Worm (Caenorhabditis elegans) whole organism, L2 larva: Measurements from ENCODE around the gene clec-43.
"Not testable (repeated sequence)": the region's sequence is repeated elsewhere in the genome, so short reads cannot be mapped to it uniquely, and the experiment has no call there.

Experiments
- C34F6.9 ChIP-seq: fragments of 150-350 bp; optimal IDR thresholded peaks from 2 replicates; lab custom pipeline; 2014; ENCODE audit warnings: missing biosample characterization, missing genetic modification characterization
- F13H6.1 ChIP-seq: sonication (generic microtip); optimal IDR thresholded peaks from 2 replicates; lab custom pipeline; 2016; ENCODE audit warnings: missing genetic modification characterization, missing compliant biosample characterization
- R02D3.7 ChIP-seq: fragments of 150-350 bp; optimal IDR thresholded peaks from 2 replicates; lab custom pipeline; 2014; ENCODE audit warnings: missing biosample characterization, missing genetic modification characterization
- Y55F3AM.14 ChIP-seq: fragments of 200-800 bp; sonication (Bioruptor generic); optimal IDR thresholded peaks from 2 replicates; lab custom pipeline; 2018; ENCODE audit warnings: mild to moderate bottlenecking, missing genetic modification characterization, missing compliant biosample characterization
- ZK546.5 ChIP-seq: sonication (generic microtip); optimal IDR thresholded peaks from 2 replicates; lab custom pipeline; 2017; ENCODE audit warnings: missing biosample characterization, missing genetic modification characterization
- alr-1 ChIP-seq: fragments of 150-350 bp; optimal IDR thresholded peaks from 2 replicates; lab custom pipeline; 2014; ENCODE audit warnings: missing biosample characterization, missing genetic modification characterization
- aly-2 ChIP-seq: fragments of 150-350 bp; optimal IDR thresholded peaks from 2 replicates; lab custom pipeline; 2014; ENCODE audit warnings: missing biosample characterization, missing genetic modification characterization
- ceh-82 ChIP-seq: fragments of 150-350 bp; optimal IDR thresholded peaks from 2 replicates; lab custom pipeline; 2014; ENCODE audit warnings: missing biosample characterization, missing genetic modification characterization
- crh-2 ChIP-seq: sonication (generic microtip); optimal IDR thresholded peaks from 2 replicates; lab custom pipeline; 2017; ENCODE audit warnings: missing biosample characterization, missing genetic modification characterization
- dmd-4 ChIP-seq: sonication (generic microtip); optimal IDR thresholded peaks from 2 replicates; lab custom pipeline; 2017; ENCODE audit warnings: missing biosample characterization, missing genetic modification characterization
- egl-27 ChIP-seq: sonication (generic microtip); optimal IDR thresholded peaks from 3 replicates; lab custom pipeline; 2017; ENCODE audit warnings: missing biosample characterization, missing genetic modification reagents, missing genetic modification characterization
- elt-1 ChIP-seq: fragments of 150-350 bp; optimal IDR thresholded peaks from 2 replicates; lab custom pipeline; 2014; ENCODE audit warnings: missing biosample characterization, missing genetic modification characterization
- elt-3 ChIP-seq: sonication (generic microtip); optimal IDR thresholded peaks from 2 replicates; lab custom pipeline; 2017; ENCODE audit warnings: missing biosample characterization, missing genetic modification characterization
- fos-1 ChIP-seq: fragments of 150-350 bp; optimal IDR thresholded peaks from 2 replicates; lab custom pipeline; 2014; ENCODE audit warnings: missing biosample characterization, missing genetic modification characterization
- lin-11 ChIP-seq: fragments of 150-350 bp; sonication (generic microtip); optimal IDR thresholded peaks from 2 replicates; lab custom pipeline; 2014; ENCODE audit warnings: missing biosample characterization, missing genetic modification characterization, inconsistent platforms, mixed read lengths
- lin-39 ChIP-seq: fragments of 150-350 bp; optimal IDR thresholded peaks from 2 replicates; lab custom pipeline; 2014; ENCODE audit warnings: missing biosample characterization, missing genetic modification reagents, missing genetic modification characterization
- mab-5 ChIP-seq: fragments of 150-350 bp; optimal IDR thresholded peaks from 2 replicates; lab custom pipeline; 2014; ENCODE audit warnings: missing biosample characterization, missing genetic modification characterization
- mbf-1 ChIP-seq: sonication (generic microtip); optimal IDR thresholded peaks from 2 replicates; lab custom pipeline; 2017; ENCODE audit warnings: missing biosample characterization, missing genetic modification characterization
- mdl-1 ChIP-seq, 2 experiments: fragments of 150-350 bp in 1 of 2; sonication (generic microtip) in 1 of 2; optimal IDR thresholded peaks; 2 replicates each; lab custom pipeline; 2017; ENCODE audit warnings: missing biosample characterization in 2 of 2, missing genetic modification characterization in 2 of 2
- nhr-129 ChIP-seq: fragments of 150-350 bp; optimal IDR thresholded peaks from 2 replicates; lab custom pipeline; 2014; ENCODE audit warnings: missing biosample characterization, missing genetic modification characterization
- nhr-21 ChIP-seq: fragments of 150-350 bp; optimal IDR thresholded peaks from 2 replicates; lab custom pipeline; 2014; ENCODE audit warnings: missing biosample characterization, missing genetic modification characterization
- nhr-6 ChIP-seq: fragments of 150-350 bp; optimal IDR thresholded peaks from 2 replicates; lab custom pipeline; 2014; ENCODE audit warnings: missing biosample characterization, missing genetic modification characterization
- nhr-77 ChIP-seq: fragments of 150-350 bp; optimal IDR thresholded peaks from 2 replicates; lab custom pipeline; 2014; ENCODE audit warnings: missing biosample characterization, missing genetic modification characterization
- peb-1 ChIP-seq: fragments of 150-350 bp; optimal IDR thresholded peaks from 2 replicates; lab custom pipeline; 2014; ENCODE audit warnings: missing biosample characterization, missing genetic modification characterization
- skn-1 ChIP-seq: sonication (generic microtip); optimal IDR thresholded peaks from 2 replicates; lab custom pipeline; 2017; ENCODE audit warnings: missing biosample characterization, missing genetic modification characterization
- sma-3 ChIP-seq: sonication (generic microtip); optimal IDR thresholded peaks from 2 replicates; lab custom pipeline; 2016; ENCODE audit warnings: missing genetic modification reagents, missing genetic modification characterization, missing compliant biosample characterization
- sma-9 ChIP-seq, 2 experiments: fragments of 150-350 bp in 1 of 2; sonication (generic microtip) in 1 of 2; optimal IDR thresholded peaks; 2 replicates each; lab custom pipeline; 2014 to 2016; ENCODE audit warnings: missing genetic modification characterization in 2 of 2, mild to moderate bottlenecking in 1 of 2, missing biosample characterization in 1 of 2, missing compliant biosample characterization in 1 of 2, missing genetic modification reagents in 1 of 2, moderate library complexity in 1 of 2
- snpc-4 ChIP-seq: fragments of 150-350 bp; optimal IDR thresholded peaks from 2 replicates; lab custom pipeline; 2014; ENCODE audit warnings: missing biosample characterization, missing genetic modification characterization
- unc-39 ChIP-seq: fragments of 150-350 bp; optimal IDR thresholded peaks from 2 replicates; lab custom pipeline; 2014; ENCODE audit warnings: missing biosample characterization, missing genetic modification characterization
- unc-55 ChIP-seq: fragments of 150-350 bp; sonication (generic microtip); optimal IDR thresholded peaks from 3 replicates; lab custom pipeline; 2014; ENCODE audit warnings: missing biosample characterization, missing genetic modification reagents, missing genetic modification characterization
- unc-62 ChIP-seq: fragments of 150-350 bp; optimal IDR thresholded peaks from 2 replicates; lab custom pipeline; 2014; ENCODE audit warnings: missing biosample characterization, missing genetic modification reagents, missing genetic modification characterization
- zag-1 ChIP-seq: fragments of 150-350 bp; optimal IDR thresholded peaks from 2 replicates; lab custom pipeline; 2014; ENCODE audit warnings: missing biosample characterization, missing genetic modification characterization
- ztf-1 ChIP-seq: fragments of 200-800 bp; sonication (Bioruptor generic); conservative IDR thresholded peaks from 2 replicates; pipeline ENCODE4 v1.3.6; 2022; ENCODE audit warnings: missing genetic modification characterization, missing compliant biosample characterization
- ztf-11 ChIP-seq: sonication (generic microtip); optimal IDR thresholded peaks from 2 replicates; lab custom pipeline; 2017; ENCODE audit warnings: missing biosample characterization, missing genetic modification characterization
- ztf-4 ChIP-seq: fragments of 150-350 bp; optimal IDR thresholded peaks from 2 replicates; lab custom pipeline; 2014; ENCODE audit warnings: missing biosample characterization, missing genetic modification characterization

clec-43 gene

ce11 chrII:961961-962360, 18.1 kb downstream of the clec-43 start, which contains the start of gene C32B5.13:
TSS of gene C32B5.13 (minus strand) at chrII:962061.
- TF ChIP-seq ztf-1 (GFP tag; lab: Robert Waterston, UW) = no peak
- no peak for TF ChIP-seq crh-2 (tag; lab: Kevin White, UChicago)
- TF ChIP-seq zag-1 = no peak
- TF ChIP-seq nhr-6 (tag; lab: Kevin White, UChicago) = no peak
- TF ChIP-seq nhr-129 (tag; lab: Kevin White, UChicago) = no peak
- no peak for TF ChIP-seq elt-1
- TF ChIP-seq aly-2 (tag; lab: Kevin White, UChicago) = no peak
- no peak for TF ChIP-seq mdl-1 (tag; optimal IDR thresholded peaks at IDR 0.05; lab: Kevin White, UChicago)
- no peak for TF ChIP-seq ceh-82 (tag; lab: Kevin White, UChicago)
- no peak for TF ChIP-seq unc-55 (GFP tag; lab: Kevin White, UChicago)
- no peak for TF ChIP-seq lin-11 (tag; lab: Kevin White, UChicago)
- TF ChIP-seq egl-27 (tag; lab: Kevin White, UChicago) = no peak
- TF ChIP-seq alr-1 (tag; lab: Kevin White, UChicago) = no peak
- no peak for TF ChIP-seq mbf-1
- no peak for TF ChIP-seq fos-1 (tag; lab: Kevin White, UChicago)
- no peak for TF ChIP-seq nhr-77 (tag; lab: Kevin White, UChicago)
- TF ChIP-seq skn-1 (tag; lab: Kevin White, UChicago) = no peak
- no peak for TF ChIP-seq ZK546.5 (tag; lab: Kevin White, UChicago)

- TF ChIP-seq C34F6.9 (tag; lab: Kevin White, UChicago); ztf-11 (tag; lab: Kevin White, UChicago); sma-3 (GFP tag; lab: Kevin White, UChicago): not testable (repeated sequence)
Observed at ce11 chrII:966962-967361, 23.1 kb downstream of the clec-43 start, which contains the start of gene fbxc-18. TSS of gene fbxc-18 (minus strand) at chrII:967062.

- TF ChIP-seq nhr-129 (tag; lab: Kevin White, UChicago); sma-9 (GFP tag; optimal IDR thresholded peaks at IDR 0.05; lab: Kevin White, UChicago); sma-9 (tag; optimal IDR thresholded peaks at IDR 0.05; lab: Kevin White, UChicago); unc-39 (tag; lab: Kevin White, UChicago): not testable (repeated sequence)
Observed at ce11 chrII:968106-968505, 24.2 kb downstream of the clec-43 start, which contains the start of gene C32B5.6. TSS of gene C32B5.6 (plus strand) at chrII:968406.

ce11 chrII:972850-973249, 29.0 kb downstream of the clec-43 start, which contains the start of gene C32B5.15:
TSS of gene C32B5.15 (minus strand) at chrII:972950.
- no peak for TF ChIP-seq unc-62 (GFP tag; lab: Kevin White, UChicago)
- no peak for TF ChIP-seq elt-1
- no peak for TF ChIP-seq nhr-129 (tag; lab: Kevin White, UChicago)
- no peak for TF ChIP-seq dmd-4 (tag; lab: Kevin White, UChicago)
- TF ChIP-seq alr-1 (tag; lab: Kevin White, UChicago) = no peak
- no peak for TF ChIP-seq skn-1 (tag; lab: Kevin White, UChicago)

- TF ChIP-seq R02D3.7 (tag; lab: Kevin White, UChicago) (no peak), nhr-21 (no peak), peb-1 (tag; lab: Kevin White, UChicago) (no peak), mab-5 (no peak), unc-55 (GFP tag; lab: Kevin White, UChicago) (no peak)
Observed at ce11 chrII:973999-974398, 30.1 kb downstream of the clec-43 start, which contains the start of gene fbxc-14. TSS of gene fbxc-14 (plus strand) at chrII:974299.

ce11 chrII:979135-979534, 35.3 kb downstream of the clec-43 start, which contains the start of the genes fbxc-17 and fbxc-15:
TSS of gene fbxc-17 (minus strand) at chrII:979235.
TSS of gene fbxc-15 (plus strand) at chrII:979423.
- no peak for TF ChIP-seq sma-3 (GFP tag; lab: Kevin White, UChicago)
- TF ChIP-seq skn-1 (tag; lab: Kevin White, UChicago) = no peak
- TF ChIP-seq ztf-4 (tag; lab: Kevin White, UChicago) = no peak
- TF ChIP-seq F13H6.1 (tag; lab: Kevin White, UChicago) = no peak
- no peak for TF ChIP-seq C34F6.9 (tag; lab: Kevin White, UChicago)
- no peak for TF ChIP-seq sma-9 (GFP tag; optimal IDR thresholded peaks at IDR 0.05; lab: Kevin White, UChicago)
- no peak for TF ChIP-seq sma-9 (tag; optimal IDR thresholded peaks at IDR 0.05; lab: Kevin White, UChicago)
- no peak for TF ChIP-seq mab-5
- TF ChIP-seq elt-3 = no peak
- no peak for TF ChIP-seq nhr-77 (tag; lab: Kevin White, UChicago)
- TF ChIP-seq dmd-4 (tag; lab: Kevin White, UChicago) = no peak
- no peak for TF ChIP-seq zag-1
- no peak for TF ChIP-seq lin-39
- TF ChIP-seq snpc-4 (tag; lab: Kevin White, UChicago) = no peak
- TF ChIP-seq Y55F3AM.14 = no peak
- TF ChIP-seq nhr-129 (tag; lab: Kevin White, UChicago) = no peak
